Fruit fly (Drosophila melanogaster): ENCODE data around the gene crim.
A peak's percentile ranks its signal among the peaks of the same experiment; 100 is the strongest.

crim gene

dm6 chr3L:11721498-11721946 lies 10.3 kb upstream of the crim start (continued):
- TF ChIP-seq CG34224 (GFP tag; IDR thresholded peaks at IDR 0.05; ENCODE audit: partially characterized antibody): no peak
- TF ChIP-seq CG16779 (GFP tag; IDR thresholded peaks at IDR 0.05): no peak
- no peak for TF ChIP-seq Sry-β (GFP tag; optimal IDR thresholded peaks at IDR 0.05)
- TF ChIP-seq cas (GFP tag; IDR thresholded peaks at IDR 0.05): no peak
- TF ChIP-seq oc (tag; optimal IDR thresholded peaks at IDR 0.05): no peak
- TF ChIP-seq wdn (GFP tag; IDR thresholded peaks at IDR 0.05): no peak
- TF ChIP-seq CG8290 (GFP tag; optimal IDR thresholded peaks at IDR 0.05): no peak
- peak in 1 of 2 experiments; percentile 36 for TF ChIP-seq CG8290 (tag; optimal IDR thresholded peaks at IDR 0.05)
- TF ChIP-seq maf-S (GFP tag; optimal IDR thresholded peaks at IDR 0.05): no peak
- TF ChIP-seq CG15601 (tag; optimal IDR thresholded peaks at IDR 0.05): no peak
- peak; percentile 8 for TF ChIP-seq Fer1 (GFP tag; optimal IDR thresholded peaks at IDR 0.05)
- no peak for TF ChIP-seq E2f1 (GFP tag; IDR thresholded peaks at IDR 0.05)
- no peak for TF ChIP-seq unc-4 (GFP tag; IDR thresholded peaks at IDR 0.05; ENCODE audit: partially characterized antibody)
- no peak for TF ChIP-seq CG3995 (GFP tag; optimal IDR thresholded peaks at IDR 0.05)
- no peak for TF ChIP-seq hkb (optimal IDR thresholded peaks at IDR 0.05)
- 0 out of 2 replicates have a peak, but pooled peaks have one; percentile 26 for TF ChIP-seq hkb (GFP tag; IDR thresholded peaks at IDR 0.05)
- no peak for TF ChIP-seq B-H1 (GFP tag; IDR thresholded peaks at IDR 0.05)
- no peak for TF ChIP-seq insv (GFP tag; optimal IDR thresholded peaks at IDR 0.05)
- TF ChIP-seq nom (GFP tag; optimal IDR thresholded peaks at IDR 0.05): no peak
- no peak for TF ChIP-seq Opbp (GFP tag; IDR thresholded peaks at IDR 0.05; ENCODE audit: partially characterized antibody)
- TF ChIP-seq Six4 (GFP tag; optimal IDR thresholded peaks at IDR 0.05): no peak
- no peak for TF ChIP-seq tap (tag; optimal IDR thresholded peaks at IDR 0.05)
- TF ChIP-seq lmd (GFP tag; IDR thresholded peaks at IDR 0.05): peak; percentile 4; the same call in 1 of the 2 replicates
- TF ChIP-seq Oli (tag; optimal IDR thresholded peaks at IDR 0.05): no peak
- TF ChIP-seq CG7963 (GFP tag; IDR thresholded peaks at IDR 0.05; ENCODE audit: partially characterized antibody): no peak
- TF ChIP-seq grn (GFP tag; optimal IDR thresholded peaks at IDR 0.05): no peak
- no peak for TF ChIP-seq nau (GFP tag; optimal IDR thresholded peaks at IDR 0.05)
- TF ChIP-seq CG8765 (GFP tag; IDR thresholded peaks at IDR 0.05): no peak
- no peak for TF ChIP-seq MESR4 (GFP tag; optimal IDR thresholded peaks at IDR 0.05)
- peak; percentile 37 for TF ChIP-seq unpg (GFP tag; optimal IDR thresholded peaks at IDR 0.05)
- no peak for TF ChIP-seq Nf-YC (tag; optimal IDR thresholded peaks at IDR 0.05)
- TF ChIP-seq slou (GFP tag; optimal IDR thresholded peaks at IDR 0.05): no peak
- TF ChIP-seq CG6683 (GFP tag; optimal IDR thresholded peaks at IDR 0.05): no peak
- TF ChIP-seq sob (GFP tag; IDR thresholded peaks at IDR 0.05): 0 out of 2 replicates have a peak, but pooled peaks have one; percentile 6
- TF ChIP-seq vfl (GFP tag; optimal IDR thresholded peaks at IDR 0.05): no peak
- TF ChIP-seq CG9609 (GFP tag; optimal IDR thresholded peaks at IDR 0.05): no peak
- no peak for TF ChIP-seq run (tag; optimal IDR thresholded peaks at IDR 0.05)
- TF ChIP-seq CG6254 (GFP tag; optimal IDR thresholded peaks at IDR 0.05): no peak
- TF ChIP-seq sim (GFP tag; IDR thresholded peaks at IDR 0.05): no peak
- TF ChIP-seq HLH54F (GFP tag; optimal IDR thresholded peaks at IDR 0.05): peak; percentile 4
- TF ChIP-seq nerfin-2 (GFP tag; IDR thresholded peaks at IDR 0.05; ENCODE audit: partially characterized antibody): no peak
- no peak for TF ChIP-seq CG16863 (GFP tag; optimal IDR thresholded peaks at IDR 0.05)
- TF ChIP-seq CG10209 (GFP tag; optimal IDR thresholded peaks at IDR 0.05): peak; percentile 5
- peak; percentile 31 for TF ChIP-seq mam (GFP tag; optimal IDR thresholded peaks at IDR 0.05)
- no peak for TF ChIP-seq Vsx1 (GFP tag; optimal IDR thresholded peaks at IDR 0.05)
- no peak for TF ChIP-seq sens-2 (GFP tag; IDR thresholded peaks at IDR 0.05)
- peak; percentile 18 for TF ChIP-seq fd3F (GFP tag; optimal IDR thresholded peaks at IDR 0.05)
- TF ChIP-seq org-1 (GFP tag; optimal IDR thresholded peaks at IDR 0.05): peak; percentile 16
- TF ChIP-seq al (GFP tag; IDR thresholded peaks at IDR 0.05): peak; percentile 29; the same call in 1 of the 2 replicates
- peak; percentile 58 for TF ChIP-seq Ptx1 (GFP tag; IDR thresholded peaks at IDR 0.05)
- TF ChIP-seq Deaf1 (tag; optimal IDR thresholded peaks at IDR 0.05): no peak
- no peak for TF ChIP-seq CG1792 (GFP tag; optimal IDR thresholded peaks at IDR 0.05)

All from whole organism, embryonic.